Worm (Caenorhabditis elegans) whole organism, L2 larva: Measurements from ENCODE around the gene C05D2.8.

Source experiments
- C34F6.9 ChIP-seq: fragments of 150-350 bp; optimal IDR thresholded peaks from 2 replicates; lab custom pipeline; 2014; ENCODE audit warnings: missing biosample characterization, missing genetic modification characterization
- F13H6.1 ChIP-seq: sonication (generic microtip); optimal IDR thresholded peaks from 2 replicates; lab custom pipeline; 2016; ENCODE audit warnings: missing genetic modification characterization, missing compliant biosample characterization
- ZK546.5 ChIP-seq: sonication (generic microtip); optimal IDR thresholded peaks from 2 replicates; lab custom pipeline; 2017; ENCODE audit warnings: missing biosample characterization, missing genetic modification characterization
- aly-2 ChIP-seq: fragments of 150-350 bp; optimal IDR thresholded peaks from 2 replicates; lab custom pipeline; 2014; ENCODE audit warnings: missing biosample characterization, missing genetic modification characterization
- ama-1 ChIP-seq: fragments of 150-350 bp; optimal IDR thresholded peaks from 2 replicates; lab custom pipeline; 2018; ENCODE audit warnings: inconsistent platforms
- blmp-1 ChIP-seq: sonication (generic microtip); optimal IDR thresholded peaks from 2 replicates; lab custom pipeline; 2017; ENCODE audit warnings: missing genetic modification characterization, mild to moderate bottlenecking, missing compliant biosample characterization, antibody characterized with exemption, moderate library complexity; ENCODE audit not compliant: insufficient read depth
- ceh-16 ChIP-seq: fragments of 150-350 bp; optimal IDR thresholded peaks from 2 replicates; lab custom pipeline; 2014; ENCODE audit warnings: missing biosample characterization, missing genetic modification characterization
- dmd-4 ChIP-seq: sonication (generic microtip); optimal IDR thresholded peaks from 2 replicates; lab custom pipeline; 2017; ENCODE audit warnings: missing biosample characterization, missing genetic modification characterization
- elt-1 ChIP-seq: fragments of 150-350 bp; optimal IDR thresholded peaks from 2 replicates; lab custom pipeline; 2014; ENCODE audit warnings: missing biosample characterization, missing genetic modification characterization
- elt-3 ChIP-seq: sonication (generic microtip); optimal IDR thresholded peaks from 2 replicates; lab custom pipeline; 2017; ENCODE audit warnings: missing biosample characterization, missing genetic modification characterization
- lin-11 ChIP-seq: fragments of 150-350 bp; sonication (generic microtip); optimal IDR thresholded peaks from 2 replicates; lab custom pipeline; 2014; ENCODE audit warnings: missing biosample characterization, missing genetic modification characterization, inconsistent platforms, mixed read lengths
- lin-13 ChIP-seq: fragments of 150-350 bp; optimal IDR thresholded peaks from 2 replicates; lab custom pipeline; 2014; ENCODE audit warnings: missing biosample characterization, missing genetic modification reagents, missing genetic modification characterization
- lin-39 ChIP-seq: fragments of 150-350 bp; optimal IDR thresholded peaks from 2 replicates; lab custom pipeline; 2014; ENCODE audit warnings: missing biosample characterization, missing genetic modification reagents, missing genetic modification characterization
- lsy-2 ChIP-seq, 2 experiments: fragments of 150-350 bp in 1 of 2; sonication (generic microtip) in 1 of 2; optimal IDR thresholded peaks; 2 replicates each; lab custom pipeline; 2014 to 2017; ENCODE audit warnings: missing biosample characterization in 2 of 2, missing genetic modification characterization in 2 of 2
- mab-5 ChIP-seq: fragments of 150-350 bp; optimal IDR thresholded peaks from 2 replicates; lab custom pipeline; 2014; ENCODE audit warnings: missing biosample characterization, missing genetic modification characterization
- mdl-1 ChIP-seq, 2 experiments: fragments of 150-350 bp in 1 of 2; sonication (generic microtip) in 1 of 2; optimal IDR thresholded peaks; 2 replicates each; lab custom pipeline; 2017; ENCODE audit warnings: missing biosample characterization in 2 of 2, missing genetic modification characterization in 2 of 2
- nhr-11 ChIP-seq: fragments of 150-350 bp; optimal IDR thresholded peaks from 2 replicates; lab custom pipeline; 2014; ENCODE audit warnings: missing biosample characterization, missing genetic modification characterization
- nhr-12 ChIP-seq: fragments of 150-350 bp; optimal IDR thresholded peaks from 2 replicates; lab custom pipeline; 2014; ENCODE audit warnings: missing biosample characterization, missing genetic modification characterization
- nhr-129 ChIP-seq: fragments of 150-350 bp; optimal IDR thresholded peaks from 2 replicates; lab custom pipeline; 2014; ENCODE audit warnings: missing biosample characterization, missing genetic modification characterization
- nhr-21 ChIP-seq: fragments of 150-350 bp; optimal IDR thresholded peaks from 2 replicates; lab custom pipeline; 2014; ENCODE audit warnings: missing biosample characterization, missing genetic modification characterization
- nhr-237 ChIP-seq: fragments of 150-350 bp; optimal IDR thresholded peaks from 2 replicates; lab custom pipeline; 2014; ENCODE audit warnings: missing biosample characterization, missing genetic modification characterization
- nhr-25 ChIP-seq: fragments of 150-350 bp; sonication (generic microtip); optimal IDR thresholded peaks from 3 replicates; lab custom pipeline; 2014; ENCODE audit warnings: missing biosample characterization, missing genetic modification characterization
- nhr-6 ChIP-seq: fragments of 150-350 bp; optimal IDR thresholded peaks from 2 replicates; lab custom pipeline; 2014; ENCODE audit warnings: missing biosample characterization, missing genetic modification characterization
- nhr-77 ChIP-seq: fragments of 150-350 bp; optimal IDR thresholded peaks from 2 replicates; lab custom pipeline; 2014; ENCODE audit warnings: missing biosample characterization, missing genetic modification characterization
- sem-4 ChIP-seq: fragments of 150-350 bp; optimal IDR thresholded peaks from 2 replicates; lab custom pipeline; 2014; ENCODE audit warnings: missing biosample characterization, missing genetic modification reagents, missing genetic modification characterization
- sma-9 ChIP-seq, 2 experiments: fragments of 150-350 bp in 1 of 2; sonication (generic microtip) in 1 of 2; optimal IDR thresholded peaks; 2 replicates each; lab custom pipeline; 2014 to 2016; ENCODE audit warnings: missing genetic modification characterization in 2 of 2, mild to moderate bottlenecking in 1 of 2, missing biosample characterization in 1 of 2, missing compliant biosample characterization in 1 of 2, missing genetic modification reagents in 1 of 2, moderate library complexity in 1 of 2
- snpc-4 ChIP-seq: fragments of 150-350 bp; optimal IDR thresholded peaks from 2 replicates; lab custom pipeline; 2014; ENCODE audit warnings: missing biosample characterization, missing genetic modification characterization
- unc-39 ChIP-seq: fragments of 150-350 bp; optimal IDR thresholded peaks from 2 replicates; lab custom pipeline; 2014; ENCODE audit warnings: missing biosample characterization, missing genetic modification characterization
- unc-55 ChIP-seq: fragments of 150-350 bp; sonication (generic microtip); optimal IDR thresholded peaks from 3 replicates; lab custom pipeline; 2014; ENCODE audit warnings: missing biosample characterization, missing genetic modification reagents, missing genetic modification characterization
- zag-1 ChIP-seq: fragments of 150-350 bp; optimal IDR thresholded peaks from 2 replicates; lab custom pipeline; 2014; ENCODE audit warnings: missing biosample characterization, missing genetic modification characterization
- ztf-1 ChIP-seq: fragments of 200-800 bp; sonication (Bioruptor generic); conservative IDR thresholded peaks from 2 replicates; pipeline ENCODE4 v1.3.6; 2022; ENCODE audit warnings: missing genetic modification characterization, missing compliant biosample characterization
- ztf-11 ChIP-seq: sonication (generic microtip); optimal IDR thresholded peaks from 2 replicates; lab custom pipeline; 2017; ENCODE audit warnings: missing biosample characterization, missing genetic modification characterization
- ztf-4 ChIP-seq: fragments of 150-350 bp; optimal IDR thresholded peaks from 2 replicates; lab custom pipeline; 2014; ENCODE audit warnings: missing biosample characterization, missing genetic modification characterization

Gene C05D2.8

DNA sequence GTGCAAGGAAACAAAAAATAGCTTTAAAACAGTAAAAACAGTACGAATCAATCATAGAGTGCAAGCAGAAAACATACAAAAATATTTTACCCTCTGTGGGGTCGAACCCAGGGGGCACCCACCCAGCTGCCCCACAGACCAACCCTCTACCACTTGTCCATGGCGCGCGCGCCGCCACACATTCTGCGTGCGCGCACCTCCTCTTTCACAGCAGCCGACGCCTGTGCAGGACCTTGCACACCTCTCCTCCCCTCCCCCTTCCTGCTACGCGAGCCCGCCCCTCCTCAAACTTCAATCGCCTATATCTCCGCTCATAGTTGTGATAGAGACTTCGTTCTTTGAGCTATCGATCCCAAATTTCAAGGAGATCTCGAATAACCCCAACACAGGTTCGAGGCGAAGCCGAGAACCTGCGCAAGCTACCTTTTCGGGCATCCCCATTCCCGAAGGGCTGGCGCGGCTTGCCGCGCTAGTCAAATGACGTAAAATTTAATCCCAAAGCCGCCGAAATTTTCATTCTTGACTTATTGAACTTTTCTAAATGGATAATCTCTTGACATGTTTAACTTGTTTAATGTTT lies 27.2 kb upstream of the C05D2.8 start:
- peak; percentile 34 for TF ChIP-seq snpc-4 (tag; lab: Kevin White, UChicago)
- TF ChIP-seq, all 48 proteins: peak for 1; not testable (repeated sequence) for 47

ce11 chrIII:5635179-5635578 lies 25.0 kb upstream of the C05D2.8 start, which contains the start of gene ckk-1:
Gene ckk-1 (plus strand): TSS chrIII:5635479.
- no peak for TF ChIP-seq ceh-16 (tag; lab: Kevin White, UChicago)
- TF ChIP-seq nhr-11 (tag; lab: Kevin White, UChicago): no peak
- TF ChIP-seq lsy-2 (tag; optimal IDR thresholded peaks at IDR 0.05; lab: Kevin White, UChicago): no peak
- no peak for TF ChIP-seq nhr-129 (tag; lab: Kevin White, UChicago)
- no peak for TF ChIP-seq nhr-25 (tag; lab: Kevin White, UChicago)
- no peak for TF ChIP-seq nhr-77 (tag; lab: Kevin White, UChicago)
- TF ChIP-seq ama-1 (lab: Kevin White, UChicago): no peak
- TF ChIP-seq elt-1 (tag; lab: Kevin White, UChicago): no peak
- TF ChIP-seq ztf-11 (tag; lab: Kevin White, UChicago): no peak
- TF ChIP-seq zag-1 (tag; lab: Kevin White, UChicago): no peak
- no peak for TF ChIP-seq nhr-21
- no peak for TF ChIP-seq dmd-4 (tag; lab: Kevin White, UChicago)
- TF ChIP-seq unc-55 (GFP tag; lab: Kevin White, UChicago): no peak
- TF ChIP-seq nhr-237 (tag; lab: Kevin White, UChicago): no peak
- no peak for TF ChIP-seq mab-5 (tag; lab: Kevin White, UChicago)
- no peak for TF ChIP-seq F13H6.1
- TF ChIP-seq ztf-1 (GFP tag; lab: Robert Waterston, UW): no peak
- no peak for TF ChIP-seq lin-39 (tag; lab: Kevin White, UChicago)
- no peak for TF ChIP-seq mdl-1 (tag; optimal IDR thresholded peaks at IDR 0.05; lab: Kevin White, UChicago)
- TF ChIP-seq sem-4 (tag; lab: Kevin White, UChicago): no peak

ce11 chrIII:5634509-5634908 lies 24.4 kb upstream of the C05D2.8 start:
- no peak for TF ChIP-seq unc-39
- peak; percentile 2 for TF ChIP-seq C34F6.9
- TF ChIP-seq elt-3 (tag; lab: Kevin White, UChicago): no peak
- TF ChIP-seq lsy-2 (tag; optimal IDR thresholded peaks at IDR 0.05; lab: Kevin White, UChicago): peak in 1 of 2 experiments; percentile 29
- no peak for TF ChIP-seq nhr-6 (tag; lab: Kevin White, UChicago)
- TF ChIP-seq unc-55 (GFP tag; lab: Kevin White, UChicago): peak; percentile 11

- TF ChIP-seq C34F6.9: peak; percentile 47
- no peak for TF ChIP-seq unc-39
- TF ChIP-seq nhr-77 (tag; lab: Kevin White, UChicago): no peak
- no peak for TF ChIP-seq blmp-1 (tag; lab: Kevin White, UChicago)
- TF ChIP-seq unc-55 (GFP tag; lab: Kevin White, UChicago): peak; percentile 54
- no peak for TF ChIP-seq ztf-1 (GFP tag; lab: Robert Waterston, UW)
- peak; percentile 91 for TF ChIP-seq snpc-4 (tag; lab: Kevin White, UChicago)
- no peak for TF ChIP-seq ZK546.5 (tag; lab: Kevin White, UChicago)
- TF ChIP-seq mdl-1 (tag; optimal IDR thresholded peaks at IDR 0.05; lab: Kevin White, UChicago): peak in 1 of 2 experiments; percentile 12
- TF ChIP-seq sem-4 (tag; lab: Kevin White, UChicago): no peak
- TF ChIP-seq lin-39 (tag; lab: Kevin White, UChicago): no peak
- no peak for TF ChIP-seq elt-3 (tag; lab: Kevin White, UChicago)
- TF ChIP-seq sma-9 (GFP tag; optimal IDR thresholded peaks at IDR 0.05; lab: Kevin White, UChicago): peak; percentile 57
- no peak for TF ChIP-seq sma-9 (tag; optimal IDR thresholded peaks at IDR 0.05; lab: Kevin White, UChicago)
- no peak for TF ChIP-seq nhr-21
- peak; percentile 23 for TF ChIP-seq zag-1 (tag; lab: Kevin White, UChicago)
- TF ChIP-seq ztf-4 (tag; lab: Kevin White, UChicago): peak; percentile 2
- TF ChIP-seq lsy-2 (tag; optimal IDR thresholded peaks at IDR 0.05; lab: Kevin White, UChicago): peak in 1 of 2 experiments; percentile 10
- peak; percentile 1 for TF ChIP-seq nhr-129 (tag; lab: Kevin White, UChicago)
- peak; percentile 38 for TF ChIP-seq lin-13 (GFP tag; lab: Kevin White, UChicago)
- no peak for TF ChIP-seq aly-2
- TF ChIP-seq dmd-4 (tag; lab: Kevin White, UChicago): no peak
- TF ChIP-seq elt-1 (tag; lab: Kevin White, UChicago): no peak
- no peak for TF ChIP-seq nhr-12 (tag; lab: Kevin White, UChicago)
- TF ChIP-seq lin-11 (tag; lab: Kevin White, UChicago): no peak
Measured at ce11 chrIII:5632426-5632976, 22.4 kb upstream of the C05D2.8 start.
